Worm (Caenorhabditis elegans) whole organism, L1 larva: ENCODE measurements around the gene col-185.

Experiments used
- C34B4.2 ChIP-seq: sonication (generic microtip); optimal IDR thresholded peaks from 2 replicates; lab custom pipeline; 2017; ENCODE audit warnings: mild to moderate bottlenecking, missing genetic modification characterization, missing compliant biosample characterization
- F16B12.6 ChIP-seq: fragments of 150-350 bp; optimal IDR thresholded peaks from 2 replicates; lab custom pipeline; 2014; ENCODE audit warnings: missing biosample characterization, missing genetic modification characterization
- Y116A8C.19 ChIP-seq: sonication (generic microtip); optimal IDR thresholded peaks from 2 replicates; lab custom pipeline; 2016; ENCODE audit warnings: missing compliant biosample characterization, missing genetic modification characterization, borderline replicate concordance
- aly-2 ChIP-seq: fragments of 150-350 bp; optimal IDR thresholded peaks from 2 replicates; lab custom pipeline; 2014; ENCODE audit warnings: missing biosample characterization, missing genetic modification characterization
- ama-1 ChIP-seq: fragments of 150-350 bp; optimal IDR thresholded peaks from 2 replicates; lab custom pipeline; 2014
- ceh-63 ChIP-seq: fragments of 200-800 bp; sonication (Bioruptor generic); optimal IDR thresholded peaks from 2 replicates; lab custom pipeline; 2018; ENCODE audit warnings: mild to moderate bottlenecking, missing genetic modification characterization, missing compliant biosample characterization
- ceh-90 ChIP-seq: sonication (generic microtip); optimal IDR thresholded peaks from 2 replicates; lab custom pipeline; 2016; ENCODE audit warnings: missing genetic modification characterization, missing compliant biosample characterization
- dsc-1 ChIP-seq: sonication (generic microtip); optimal IDR thresholded peaks from 2 replicates; lab custom pipeline; 2016; ENCODE audit warnings: mild to moderate bottlenecking, missing genetic modification characterization, missing compliant biosample characterization
- efl-1 ChIP-seq, 4 experiments: fragments of 150-350 bp; optimal IDR thresholded peaks in 3 of 4; peaks in 1 of 4; 1 replicate in 1 of 4; 2 replicates in 3 of 4; lab custom pipeline; 2014; ENCODE audit warnings: missing biosample characterization in 2 of 4, missing genetic modification characterization in 2 of 4, missing genetic modification reagents in 2 of 4
- fkh-10 ChIP-seq: sonication (generic microtip); optimal IDR thresholded peaks from 2 replicates; lab custom pipeline; 2017; ENCODE audit warnings: missing biosample characterization, missing genetic modification reagents, missing genetic modification characterization
- fkh-4 ChIP-seq: sonication (generic microtip); optimal IDR thresholded peaks from 2 replicates; lab custom pipeline; 2016; ENCODE audit warnings: missing compliant biosample characterization, missing genetic modification characterization, borderline replicate concordance
- fos-1 ChIP-seq: fragments of 150-350 bp; optimal IDR thresholded peaks from 2 replicates; lab custom pipeline; 2014; ENCODE audit warnings: missing biosample characterization, missing genetic modification characterization
- hlh-17 ChIP-seq: fragments of 200-800 bp; sonication (Bioruptor generic); optimal IDR thresholded peaks from 2 replicates; lab custom pipeline; 2018; ENCODE audit warnings: missing genetic modification characterization, mild to moderate bottlenecking, missing compliant biosample characterization, moderate library complexity, borderline replicate concordance
- hlh-4 ChIP-seq: sonication (generic microtip); optimal IDR thresholded peaks from 2 replicates; lab custom pipeline; 2016; ENCODE audit warnings: mild to moderate bottlenecking, missing genetic modification characterization, missing compliant biosample characterization
- jun-1 ChIP-seq: fragments of 150-350 bp; optimal IDR thresholded peaks from 2 replicates; lab custom pipeline; 2014; ENCODE audit warnings: missing biosample characterization, missing genetic modification reagents, missing genetic modification characterization
- lin-14 ChIP-seq: fragments of 200-800 bp; sonication (Bioruptor generic); optimal IDR thresholded peaks from 2 replicates; lab custom pipeline; 2018; ENCODE audit warnings: mild to moderate bottlenecking, missing genetic modification characterization, moderate library complexity, missing compliant biosample characterization
- lin-15B ChIP-seq: fragments of 150-350 bp; sonication (generic microtip); optimal IDR thresholded peaks from 3 replicates; lab custom pipeline; 2014; ENCODE audit warnings: missing biosample characterization, missing genetic modification characterization
- lir-3 ChIP-seq: sonication (generic microtip); optimal IDR thresholded peaks from 2 replicates; lab custom pipeline; 2016; ENCODE audit warnings: mild to moderate bottlenecking, missing genetic modification characterization, moderate library complexity, missing compliant biosample characterization; ENCODE audit not compliant: poor library complexity
- lsy-2 ChIP-seq, 2 experiments: fragments of 150-350 bp; optimal IDR thresholded peaks; 2 replicates each; lab custom pipeline; 2014; ENCODE audit warnings: missing biosample characterization in 2 of 2, missing genetic modification characterization in 2 of 2
- mab-9 ChIP-seq: fragments of 200-800 bp; sonication (Bioruptor generic); IDR thresholded peaks from 2 replicates; pipeline ENCODE4 v1.3.6; 2022; ENCODE audit warnings: missing genetic modification reagents, missing genetic modification characterization, missing compliant biosample characterization
- mdl-1 ChIP-seq, 2 experiments: fragments of 150-350 bp; optimal IDR thresholded peaks; 2 replicates each; lab custom pipeline; 2014 to 2017; ENCODE audit warnings: missing biosample characterization in 2 of 2, missing genetic modification characterization in 2 of 2, inconsistent platforms in 1 of 2
- mef-2 ChIP-seq: fragments of 150-350 bp; optimal IDR thresholded peaks from 2 replicates; lab custom pipeline; 2014; ENCODE audit warnings: missing biosample characterization, missing genetic modification characterization
- nhr-11 ChIP-seq: fragments of 150-350 bp; optimal IDR thresholded peaks from 2 replicates; lab custom pipeline; 2014; ENCODE audit warnings: missing biosample characterization, missing genetic modification characterization
- nhr-19 ChIP-seq: fragments of 200-800 bp; sonication (Bioruptor generic); conservative IDR thresholded peaks from 2 replicates; pipeline ENCODE4 v1.3.6; 2022; ENCODE audit warnings: missing genetic modification characterization, missing compliant biosample characterization
- nhr-20 ChIP-seq: sonication (generic microtip); optimal IDR thresholded peaks from 2 replicates; lab custom pipeline; 2016; ENCODE audit warnings: mild to moderate bottlenecking, missing genetic modification characterization, missing compliant biosample characterization
- nhr-237 ChIP-seq: fragments of 150-350 bp; optimal IDR thresholded peaks from 2 replicates; lab custom pipeline; 2014; ENCODE audit warnings: missing biosample characterization, missing genetic modification characterization
- nhr-28 ChIP-seq: fragments of 150-350 bp; optimal IDR thresholded peaks from 2 replicates; lab custom pipeline; 2014; ENCODE audit warnings: missing biosample characterization, missing genetic modification characterization
- nhr-47 ChIP-seq: sonication (generic microtip); optimal IDR thresholded peaks from 2 replicates; lab custom pipeline; 2016; ENCODE audit warnings: mild to moderate bottlenecking, missing genetic modification characterization, moderate library complexity, missing compliant biosample characterization
- nhr-71 ChIP-seq: sonication (generic microtip); optimal IDR thresholded peaks from 2 replicates; lab custom pipeline; 2016; ENCODE audit warnings: mild to moderate bottlenecking, missing genetic modification characterization, moderate library complexity, missing compliant biosample characterization
- rnt-1 ChIP-seq: sonication (generic microtip); optimal IDR thresholded peaks from 2 replicates; lab custom pipeline; 2016; ENCODE audit warnings: mild to moderate bottlenecking, missing genetic modification characterization, moderate library complexity, missing compliant biosample characterization
- snu-23 ChIP-seq: sonication (generic microtip); optimal IDR thresholded peaks from 2 replicates; lab custom pipeline; 2016; ENCODE audit warnings: missing genetic modification characterization, missing compliant biosample characterization
- swsn-7 ChIP-seq: sonication (generic microtip); optimal IDR thresholded peaks from 2 replicates; lab custom pipeline; 2016; ENCODE audit warnings: missing genetic modification characterization, missing compliant biosample characterization
- unc-30 ChIP-seq: sonication (generic microtip); optimal IDR thresholded peaks from 2 replicates; lab custom pipeline; 2017; ENCODE audit warnings: missing biosample characterization, missing genetic modification characterization
- unc-86 ChIP-seq: sonication (generic microtip); optimal IDR thresholded peaks from 2 replicates; lab custom pipeline; 2016; ENCODE audit warnings: missing genetic modification characterization, missing compliant biosample characterization
- unc-98 ChIP-seq: fragments of 200-800 bp; sonication (Bioruptor generic); IDR thresholded peaks from 2 replicates; pipeline ENCODE4 v1.3.6; 2022; ENCODE audit warnings: missing genetic modification characterization, missing compliant biosample characterization
- zip-4 ChIP-seq: fragments of 200-800 bp; sonication (Bioruptor generic); optimal IDR thresholded peaks from 2 replicates; lab custom pipeline; 2018; ENCODE audit warnings: mild to moderate bottlenecking, missing genetic modification characterization, moderate library complexity, missing compliant biosample characterization
- ztf-4 ChIP-seq: fragments of 150-350 bp; optimal IDR thresholded peaks from 2 replicates; lab custom pipeline; 2014; ENCODE audit warnings: missing biosample characterization, missing genetic modification characterization

Gene col-185

ce11 chrX:13510997-13511396, at the start of gene col-185:
Gene col-185, minus strand, starts transcription at chrX:13511097.
- TF ChIP-seq swsn-7 (tag; lab: Kevin White, UChicago) (no peak), dsc-1 (tag; lab: Kevin White, UChicago) (no peak), jun-1 (tag; lab: Kevin White, UChicago) (no peak), unc-86 (no peak), ceh-63 (GFP tag; lab: Kevin White, UChicago) (no peak), ceh-90 (no peak), fos-1 (tag; lab: Kevin White, UChicago) (no peak), ama-1 (lab: Kevin White, UChicago) (no peak), F16B12.6 (tag; lab: Kevin White, UChicago) (no peak), mab-9 (no peak), nhr-19 (no peak), fkh-10 (GFP tag; lab: Kevin White, UChicago) (no peak), nhr-28 (tag; lab: Kevin White, UChicago) (no peak), unc-30 (tag; lab: Kevin White, UChicago) (no peak), nhr-11 (tag; lab: Kevin White, UChicago) (no peak), mef-2 (no peak), aly-2 (tag; lab: Kevin White, UChicago) (no peak), fkh-4 (no peak)

- TF ChIP-seq unc-98 (GFP tag; lab: Robert Waterston, UW) = no peak
- TF ChIP-seq lin-14 = peak; percentile 70
- peak; percentile 41 for TF ChIP-seq nhr-71
- peak; percentile 31 for TF ChIP-seq rnt-1 (tag; lab: Kevin White, UChicago)
Observed at ce11 chrX:13558667-13559066, 47.8 kb upstream of the col-185 start.

ce11 chrX:13556066-13556465, 45.2 kb upstream of the col-185 start, which contains the start of gene glb-20:
Gene glb-20, minus strand, starts transcription at chrX:13556166.
- TF ChIP-seq mdl-1 (tag; optimal IDR thresholded peaks at IDR 0.05; lab: Kevin White, UChicago) (no peak), hlh-4 (tag; lab: Kevin White, UChicago) (no peak)

ce11 chrX:13555098-13555497, 44.2 kb upstream of the col-185 start:
- TF ChIP-seq lin-14 = peak; percentile 72
- TF ChIP-seq nhr-19 = peak; percentile 51
- no peak for TF ChIP-seq zip-4 (GFP tag; lab: Kevin White, UChicago)
- peak; percentile 78 for TF ChIP-seq nhr-20 (tag; lab: Kevin White, UChicago)
- peak; percentile 21 for TF ChIP-seq snu-23
- no peak for TF ChIP-seq hlh-17 (GFP tag; lab: Kevin White, UChicago)
- peak; percentile 71 for TF ChIP-seq rnt-1 (tag; lab: Kevin White, UChicago)
- peak; percentile 33 for TF ChIP-seq mef-2
- no peak for TF ChIP-seq Y116A8C.19 (tag; lab: Kevin White, UChicago)
- TF ChIP-seq nhr-11 (tag; lab: Kevin White, UChicago) = no peak
- no peak for TF ChIP-seq C34B4.2
- peak; percentile 86 for TF ChIP-seq nhr-71
- TF ChIP-seq nhr-47 (tag; lab: Kevin White, UChicago) = no peak
- TF ChIP-seq, all 84 proteins: peak for 7

- TF ChIP-seq ztf-4 (tag; lab: Kevin White, UChicago) (no peak), ceh-90 (no peak), lsy-2 (tag; optimal IDR thresholded peaks at IDR 0.05; lab: Kevin White, UChicago) (no peak), lir-3 (no peak), nhr-237 (tag; lab: Kevin White, UChicago) (no peak), efl-1 (optimal IDR thresholded peaks at IDR 0.05; lab: Kevin White, UChicago) (no peak), efl-1 (GFP tag; optimal IDR thresholded peaks at IDR 0.05 in 1 of 2; lab: Kevin White, UChicago) (peak in 1 of 2 experiments; percentile 56), hlh-17 (GFP tag; lab: Kevin White, UChicago) (no peak), lin-15B (no peak)
Observed at ce11 chrX:13550890-13551289, 40.0 kb upstream of the col-185 start, which contains the start of gene odr-1. Gene odr-1, minus strand, starts transcription at chrX:13550990.
